Worm (Caenorhabditis elegans): ENCODE measurements around the gene clec-255.

Gene clec-255

ce11 chrV:18783474-18783873 lies 13.0 kb upstream of the clec-255 start, which contains the start of gene Y17D7B.10:
Y17D7B.10 (plus strand) TSS chrV:18783716.
- TF ChIP-seq efl-1 (optimal IDR thresholded peaks at IDR 0.05) (no peak), efl-1 (GFP tag; optimal IDR thresholded peaks at IDR 0.05 in 1 of 2) (peak in 1 of 2 experiments; percentile 89), nhr-47 (tag; optimal IDR thresholded peaks at IDR 0.05) (peak; percentile 35), rnt-1 (tag; optimal IDR thresholded peaks at IDR 0.05) (no peak), dsc-1 (tag; optimal IDR thresholded peaks at IDR 0.05) (peak; percentile 25), ceh-90 (tag; optimal IDR thresholded peaks at IDR 0.05) (no peak), fkh-10 (GFP tag; optimal IDR thresholded peaks at IDR 0.05) (no peak), pax-3 (tag; optimal IDR thresholded peaks at IDR 0.05) (no peak), fkh-8 (tag; optimal IDR thresholded peaks at IDR 0.05) (peak; percentile 64), sox-4 (tag; optimal IDR thresholded peaks at IDR 0.05) (peak; percentile 1), aly-2 (tag; optimal IDR thresholded peaks at IDR 0.05) (no peak)

- TF ChIP-seq nhr-76 (tag; optimal IDR thresholded peaks at IDR 0.05), result no peak
- no peak for TF ChIP-seq egl-13 (tag; optimal IDR thresholded peaks at IDR 0.05)
- TF ChIP-seq aha-1 (tag; optimal IDR thresholded peaks at IDR 0.05), result no peak
- TF ChIP-seq dsc-1 (tag; optimal IDR thresholded peaks at IDR 0.05), result peak; percentile 31
- TF ChIP-seq Y116A8C.19 (tag; optimal IDR thresholded peaks at IDR 0.05; ENCODE audit: borderline replicate concordance), result no peak
- no peak for TF ChIP-seq zip-4 (GFP tag; optimal IDR thresholded peaks at IDR 0.05)
- no peak for TF ChIP-seq lsy-2 (tag; optimal IDR thresholded peaks at IDR 0.05)
Observed at ce11 chrV:18782747-18783146, 12.2 kb upstream of the clec-255 start.

ce11 chrV:18780605-18781004 lies 10.1 kb upstream of the clec-255 start:
- TF ChIP-seq dsc-1 (tag; optimal IDR thresholded peaks at IDR 0.05) (no peak), zag-1 (tag; optimal IDR thresholded peaks at IDR 0.05) (no peak), ztf-4 (tag; optimal IDR thresholded peaks at IDR 0.05) (no peak)

ce11 chrV:18776245-18776737 lies 5.8 kb upstream of the clec-255 start, which contains the start of gene Y17D7B.4:
Y17D7B.4 (minus strand) TSS chrV:18776687.
- TF ChIP-seq elt-3 (tag; optimal IDR thresholded peaks at IDR 0.05) (no peak), nhr-77 (tag; optimal IDR thresholded peaks at IDR 0.05) (no peak), zip-4 (GFP tag; optimal IDR thresholded peaks at IDR 0.05) (no peak), lin-39 (tag; optimal IDR thresholded peaks at IDR 0.05) (no peak), elt-2 (tag; optimal IDR thresholded peaks at IDR 0.05) (no peak), nhr-237 (tag; optimal IDR thresholded peaks at IDR 0.05) (no peak), egl-13 (tag; optimal IDR thresholded peaks at IDR 0.05) (no peak), hlh-4 (tag; optimal IDR thresholded peaks at IDR 0.05) (no peak), aha-1 (tag; optimal IDR thresholded peaks at IDR 0.05) (no peak), jun-1 (tag; optimal IDR thresholded peaks at IDR 0.05) (no peak), aly-2 (tag; optimal IDR thresholded peaks at IDR 0.05) (no peak)

- TF ChIP-seq nhr-85 (tag), result peak; percentile 13
- no peak for TF ChIP-seq fkh-4 (tag; optimal IDR thresholded peaks at IDR 0.05; ENCODE audit: borderline replicate concordance)
Observed at ce11 chrV:18772761-18773160, 2.2 kb upstream of the clec-255 start, which contains the start of gene clec-257. clec-257 (plus strand) TSS chrV:18773061.

- TF ChIP-seq nhr-85 (tag) (no peak), nhr-76 (tag; optimal IDR thresholded peaks at IDR 0.05) (no peak), dpl-1 (GFP tag; optimal IDR thresholded peaks at IDR 0.05) (no peak), nhr-237 (tag; optimal IDR thresholded peaks at IDR 0.05) (no peak), mdl-1 (tag; optimal IDR thresholded peaks at IDR 0.05) (no peak), hpl-2 (GFP tag; optimal IDR thresholded peaks at IDR 0.05) (no peak), aly-2 (tag; optimal IDR thresholded peaks at IDR 0.05) (no peak), rnt-1 (tag; optimal IDR thresholded peaks at IDR 0.05) (no peak), pqm-1 (tag; optimal IDR thresholded peaks at IDR 0.05) (no peak), fkh-4 (tag; optimal IDR thresholded peaks at IDR 0.05; ENCODE audit: borderline replicate concordance) (no peak), elt-2 (tag; optimal IDR thresholded peaks at IDR 0.05) (no peak), snu-23 (GFP tag; optimal IDR thresholded peaks at IDR 0.05) (no peak), alr-1 (tag; optimal IDR thresholded peaks at IDR 0.05; ENCODE audit: borderline replicate concordance) (no peak), elt-3 (tag; optimal IDR thresholded peaks at IDR 0.05) (no peak), ztf-11 (tag; optimal IDR thresholded peaks at IDR 0.05) (no peak), mep-1 (tag; optimal IDR thresholded peaks at IDR 0.05) (no peak), aha-1 (tag; optimal IDR thresholded peaks at IDR 0.05) (no peak), nhr-77 (tag; optimal IDR thresholded peaks at IDR 0.05) (no peak), nhr-47 (tag; optimal IDR thresholded peaks at IDR 0.05) (no peak)
Observed at ce11 chrV:18771804-18772386, 1.4 kb upstream of the clec-255 start.

Data from whole organism, L1 larva.